Worm (Caenorhabditis elegans): ENCODE measurements around the gene rpl-11.1.
"Not testable (repeated sequence)": the region's sequence is repeated elsewhere in the genome, so short reads cannot be mapped to it uniquely, and the experiment has no call there.

Gene rpl-11.1

DNA sequence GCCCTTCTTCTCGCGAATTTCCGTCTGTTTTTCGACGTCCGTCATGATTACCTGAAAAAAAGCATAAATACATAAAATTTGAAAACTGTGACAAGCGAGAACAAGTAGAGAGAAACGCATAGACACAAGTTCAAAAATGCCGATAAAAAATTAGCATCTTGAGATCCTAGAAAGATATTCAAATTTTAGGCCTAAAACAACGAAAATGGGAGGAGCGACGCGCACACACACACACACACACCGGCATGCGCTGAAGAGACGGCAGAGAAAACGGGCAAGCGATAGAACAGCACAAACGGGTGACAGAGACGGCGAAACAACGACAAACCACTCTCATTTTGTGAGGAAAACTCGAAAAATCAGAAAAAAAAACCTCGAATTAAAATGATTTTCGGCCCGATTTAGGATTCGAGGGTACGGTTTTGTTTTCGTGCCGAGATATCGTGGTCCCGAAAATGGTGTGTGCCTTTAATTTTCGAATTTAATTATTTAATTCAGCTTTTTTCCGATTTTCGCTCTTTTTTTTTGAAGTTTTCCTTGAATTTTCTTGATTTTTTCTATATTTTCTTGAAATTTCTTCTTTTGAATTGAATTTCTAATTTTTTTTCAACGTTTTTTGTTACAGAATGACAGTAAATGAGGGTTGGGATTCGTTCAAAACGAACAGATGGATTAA is at the start of gene rpl-11.1, which contains the start of gene T22F3.2:
rpl-11.1 (minus strand) TSS at position 51 of the 676 bp plus-strand sequence.
T22F3.2 (plus strand) TSS at position 626 of the 676 bp plus-strand sequence.
- no peak for TF ChIP-seq him-1 (tag; optimal IDR thresholded peaks at IDR 0.05)
- TF ChIP-seq dao-5 (tag; optimal IDR thresholded peaks at IDR 0.05) = no peak
- TF ChIP-seq W03F9.2 (tag; optimal IDR thresholded peaks at IDR 0.05) = no peak

DNA sequence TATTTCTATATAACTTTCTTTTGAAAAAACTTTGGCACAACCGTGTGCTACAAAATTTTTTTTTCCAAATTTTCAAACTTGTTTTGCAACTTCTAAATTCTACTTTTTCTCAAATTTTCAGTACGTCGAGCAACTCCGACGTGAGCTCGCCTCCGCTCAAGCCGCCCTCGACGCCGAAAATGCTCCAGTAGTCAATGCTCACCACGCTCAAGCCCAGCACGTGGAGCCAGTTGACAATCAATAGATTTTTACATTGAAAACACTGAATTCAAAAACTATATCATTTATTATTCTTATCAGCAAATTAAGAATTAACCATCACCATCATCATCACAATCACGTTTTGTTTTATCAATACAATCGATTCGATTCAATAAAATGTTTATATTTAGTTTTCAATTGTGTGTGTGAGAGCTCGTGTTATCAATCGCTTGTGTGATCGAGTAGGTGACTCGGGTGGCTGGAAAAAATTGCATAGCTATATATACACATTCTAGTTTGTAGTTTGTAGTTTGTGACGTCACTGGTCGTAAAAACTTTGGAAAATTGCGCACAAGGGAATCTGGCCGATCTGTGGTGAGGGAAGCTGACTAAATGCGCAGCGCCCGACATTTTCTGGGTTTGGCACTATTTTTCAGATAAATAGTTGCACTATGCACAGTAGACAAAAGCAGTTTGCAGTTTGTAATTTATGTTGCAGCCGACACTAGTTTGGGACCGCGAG is 48.6 kb upstream of the rpl-11.1 start:
- TF ChIP-seq W03F9.2 (tag; optimal IDR thresholded peaks at IDR 0.05) (no peak), him-1 (tag; optimal IDR thresholded peaks at IDR 0.05) (no peak), dao-5 (tag; optimal IDR thresholded peaks at IDR 0.05) (peak; percentile 10)

DNA sequence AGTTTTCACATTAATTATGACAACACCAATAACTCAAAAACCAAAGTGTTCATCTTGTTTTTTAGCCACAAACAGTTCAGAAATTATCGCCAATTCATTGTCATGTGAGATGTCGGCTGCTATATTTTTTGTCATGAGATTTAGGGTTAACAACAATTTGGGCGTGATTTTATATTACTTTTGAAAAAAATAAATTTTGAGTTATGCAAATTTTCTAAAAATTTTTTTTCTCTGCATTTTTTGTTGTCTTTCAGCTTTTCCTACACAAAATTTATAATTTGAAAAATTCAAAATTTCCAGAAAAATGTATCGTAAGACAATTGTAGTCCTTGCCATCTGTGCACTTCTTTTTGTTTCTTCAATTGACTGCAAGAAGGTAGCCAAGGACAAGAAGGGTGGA is 47.2 kb upstream of the rpl-11.1 start, which contains the start of gene F59B1.2:
F59B1.2 (plus strand) TSS at position 301 of the 400 bp plus-strand sequence.
- TF ChIP-seq dao-5 (tag; optimal IDR thresholded peaks at IDR 0.05) = no peak
- no peak for TF ChIP-seq him-1 (tag; optimal IDR thresholded peaks at IDR 0.05)
- no peak for TF ChIP-seq W03F9.2 (tag; optimal IDR thresholded peaks at IDR 0.05)

DNA sequence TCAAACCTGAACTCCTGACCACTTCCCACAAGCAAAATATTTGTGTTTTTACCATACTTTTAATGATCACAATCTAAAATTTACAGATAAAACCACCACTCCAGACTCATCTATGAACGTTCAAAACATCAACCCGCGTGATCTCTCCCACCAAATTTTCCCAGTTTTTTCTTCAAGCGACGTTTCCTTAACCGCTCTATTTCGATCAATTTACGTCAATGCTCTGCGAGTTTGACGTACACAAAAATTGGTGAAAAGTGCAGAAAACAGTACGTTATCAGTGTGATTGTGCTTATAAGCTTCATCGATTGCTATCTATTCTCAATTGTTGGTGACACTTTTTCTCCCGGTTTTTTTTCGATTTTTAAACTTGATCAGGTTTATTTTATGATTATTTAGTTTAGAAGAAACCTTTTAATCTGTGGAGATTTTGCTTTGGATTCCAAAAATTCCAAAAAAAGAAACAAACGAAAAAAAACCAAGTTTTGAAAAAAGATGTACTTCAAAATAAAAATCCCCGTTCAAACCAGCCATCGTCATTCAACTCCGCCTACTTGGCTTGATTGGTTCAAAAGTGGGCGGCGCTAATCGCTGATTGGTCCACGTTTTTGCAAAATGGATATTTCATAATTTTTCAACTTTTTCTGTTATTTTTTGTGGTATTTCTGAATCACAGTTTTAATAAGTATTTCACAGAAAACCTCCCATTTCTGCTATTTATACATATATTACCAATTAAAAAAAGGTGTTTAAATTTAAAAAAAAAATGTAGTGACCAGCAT is 46.6 kb upstream of the rpl-11.1 start:
- no peak for TF ChIP-seq dao-5 (tag; optimal IDR thresholded peaks at IDR 0.05)
- no peak for TF ChIP-seq him-1 (tag; optimal IDR thresholded peaks at IDR 0.05)
- no peak for TF ChIP-seq W03F9.2 (tag; optimal IDR thresholded peaks at IDR 0.05)

DNA sequence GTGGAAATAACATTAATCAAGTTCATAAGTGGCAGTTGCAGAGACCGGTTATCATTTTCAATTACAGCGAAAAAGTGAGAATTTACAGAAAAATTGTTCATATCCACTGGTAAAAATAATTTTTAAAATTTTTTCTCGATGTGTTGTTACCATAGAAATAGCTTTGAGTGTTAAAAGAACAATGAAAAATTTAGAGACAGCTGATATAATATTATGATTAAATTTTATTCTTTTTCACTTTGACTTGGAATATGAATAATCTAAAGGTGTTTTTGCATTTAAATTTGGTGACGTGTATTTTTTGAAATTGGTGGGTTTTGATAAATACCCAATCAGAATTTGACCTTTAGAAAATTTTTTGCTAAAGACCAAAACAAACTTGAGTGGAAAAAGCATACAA is 45.7 kb upstream of the rpl-11.1 start, which contains the start of gene F59B1.6:
F59B1.6 (minus strand) TSS at position 101 of the 400 bp plus-strand sequence.
- TF ChIP-seq dao-5 (tag; optimal IDR thresholded peaks at IDR 0.05) (no peak), him-1 (tag; optimal IDR thresholded peaks at IDR 0.05) (no peak), W03F9.2 (tag; optimal IDR thresholded peaks at IDR 0.05) (no peak)

DNA sequence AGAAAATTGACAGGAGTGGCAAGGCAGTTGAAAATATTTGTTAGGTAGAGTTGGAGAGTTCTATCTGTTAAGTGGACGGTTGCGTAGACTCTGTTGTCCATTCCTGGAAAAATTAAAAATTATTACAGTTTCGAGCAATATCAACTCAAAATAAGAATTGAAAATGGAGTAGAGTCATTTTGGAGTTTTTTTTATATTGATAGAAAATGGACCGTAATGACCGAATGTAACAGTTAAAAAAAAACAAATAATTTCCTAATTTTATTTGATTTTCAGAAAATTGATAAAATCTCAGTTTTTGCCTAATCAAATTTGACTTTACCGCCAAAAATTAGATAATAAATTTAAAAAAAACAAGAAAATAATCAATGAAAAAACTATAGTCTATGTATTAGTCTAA is 41.1 kb upstream of the rpl-11.1 start, which contains the start of gene F59B1.4:
F59B1.4 (minus strand) TSS at position 101 of the 400 bp plus-strand sequence.
- no peak for TF ChIP-seq W03F9.2 (tag; optimal IDR thresholded peaks at IDR 0.05)

DNA sequence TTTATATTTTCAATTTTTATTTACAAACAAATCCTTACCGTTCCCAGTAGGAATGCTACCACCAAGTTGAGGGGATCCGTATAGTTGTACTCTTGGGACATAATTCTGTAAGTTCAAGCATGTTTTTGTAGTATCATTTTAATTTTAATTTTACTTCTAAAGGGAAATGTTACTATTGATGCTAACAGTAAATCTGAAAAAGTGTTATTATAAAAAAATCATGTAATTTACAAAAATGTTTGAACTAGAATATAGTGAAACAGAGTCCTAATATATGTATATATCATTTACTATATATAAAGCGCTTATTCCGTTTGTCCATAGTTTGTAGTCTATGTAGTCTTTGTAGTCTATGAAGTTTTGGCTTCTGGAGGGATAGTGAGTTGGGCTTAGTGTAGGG is 34.7 kb upstream of the rpl-11.1 start, which contains the start of gene srx-93:
srx-93 (minus strand) TSS at position 101 of the 400 bp plus-strand sequence.
- not testable (repeated sequence) for TF ChIP-seq dao-5, him-1, W03F9.2 (tag; optimal IDR thresholded peaks at IDR 0.05)

DNA sequence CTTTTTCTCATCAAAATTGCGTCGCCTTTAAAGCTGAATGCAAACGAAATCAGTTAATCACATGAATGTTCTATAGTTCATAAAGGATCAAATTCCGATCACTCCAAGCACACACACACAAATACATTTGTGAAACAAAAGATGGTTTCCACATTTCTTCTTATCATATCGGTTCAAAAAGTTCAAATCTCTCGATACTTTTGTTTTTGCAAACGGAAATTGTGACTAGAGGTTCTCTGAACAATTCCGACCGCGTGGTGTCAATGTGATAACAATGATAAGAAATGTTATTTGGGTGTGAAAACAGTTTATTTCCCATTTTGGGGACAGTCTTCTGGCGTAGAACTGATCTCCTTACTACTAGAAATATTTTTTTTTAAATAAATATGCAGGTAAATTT is 31.0 kb upstream of the rpl-11.1 start:
- TF ChIP-seq dao-5 (tag; optimal IDR thresholded peaks at IDR 0.05) (no peak), W03F9.2 (tag; optimal IDR thresholded peaks at IDR 0.05) (no peak), him-1 (tag; optimal IDR thresholded peaks at IDR 0.05) (no peak)

DNA sequence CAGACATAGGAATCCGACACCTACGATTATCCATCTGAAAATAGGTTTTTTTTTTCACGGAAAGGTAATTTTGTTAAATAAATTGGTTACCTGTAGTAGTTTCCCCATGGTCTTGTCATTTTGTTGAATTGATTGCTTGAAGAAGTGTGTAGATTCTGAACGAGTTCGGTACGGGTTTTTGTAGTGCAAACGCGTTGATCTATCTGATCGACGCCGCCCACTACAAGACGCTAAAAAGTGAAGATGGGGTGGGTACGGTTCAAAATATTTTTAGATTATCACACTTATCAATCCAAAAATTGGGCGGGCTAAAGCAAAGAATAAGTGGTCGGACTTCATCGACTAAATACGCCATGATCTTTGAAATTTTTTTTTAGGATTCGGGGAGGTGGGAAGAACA is 28.5 kb upstream of the rpl-11.1 start, which contains the start of gene T22F3.11:
T22F3.11 (minus strand) TSS at position 157 of the 400 bp plus-strand sequence.
- no peak for TF ChIP-seq W03F9.2 (tag; optimal IDR thresholded peaks at IDR 0.05)
- no peak for TF ChIP-seq him-1 (tag; optimal IDR thresholded peaks at IDR 0.05)
- no peak for TF ChIP-seq dao-5 (tag; optimal IDR thresholded peaks at IDR 0.05)

DNA sequence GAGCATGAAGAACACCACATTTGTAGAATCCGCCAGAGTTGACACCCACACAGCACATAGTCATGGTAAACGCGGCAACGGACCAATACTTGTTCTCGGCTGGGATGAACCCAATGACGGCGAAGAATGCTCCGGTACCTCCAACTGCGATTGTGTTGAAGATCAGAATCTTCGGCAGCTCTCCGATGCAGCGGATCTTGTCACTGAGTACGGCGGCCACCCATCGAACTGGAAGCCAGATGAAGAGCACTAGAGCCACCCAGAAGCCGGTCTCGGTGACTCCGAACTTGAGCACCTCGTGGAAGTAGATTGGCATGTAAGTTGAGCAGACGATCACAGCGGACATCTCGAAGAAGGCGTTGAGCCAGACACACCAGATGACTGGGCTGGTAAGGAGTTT is 27.2 kb upstream of the rpl-11.1 start:
- TF ChIP-seq him-1 (tag; optimal IDR thresholded peaks at IDR 0.05) (no peak), dao-5 (tag; optimal IDR thresholded peaks at IDR 0.05) (no peak), W03F9.2 (tag; optimal IDR thresholded peaks at IDR 0.05) (no peak)

DNA sequence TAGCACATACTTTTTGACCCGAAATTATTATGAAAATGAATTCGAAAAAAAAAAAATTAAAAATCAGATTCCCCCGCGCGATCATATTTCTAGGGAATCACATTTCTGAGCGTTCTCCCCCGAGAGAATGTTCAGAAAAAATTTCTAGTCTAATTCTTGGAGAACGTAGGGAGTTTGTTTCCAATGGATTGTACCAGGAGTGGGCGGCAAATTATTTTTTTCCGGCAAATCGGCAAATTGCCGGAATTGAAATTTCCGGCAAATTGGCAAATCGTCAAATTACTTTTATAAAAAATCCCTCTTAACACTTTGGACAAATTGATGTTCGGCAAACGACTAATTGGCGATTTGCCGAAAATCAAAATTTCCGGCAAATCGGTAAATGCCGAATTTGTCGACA is 25.8 kb upstream of the rpl-11.1 start, which contains the start of gene T22F3.10:
T22F3.10 (minus strand) TSS at position 101 of the 400 bp plus-strand sequence.
- TF ChIP-seq him-1 (tag; optimal IDR thresholded peaks at IDR 0.05) (no peak), W03F9.2 (tag; optimal IDR thresholded peaks at IDR 0.05) (no peak), dao-5 (tag; optimal IDR thresholded peaks at IDR 0.05) (no peak)

DNA sequence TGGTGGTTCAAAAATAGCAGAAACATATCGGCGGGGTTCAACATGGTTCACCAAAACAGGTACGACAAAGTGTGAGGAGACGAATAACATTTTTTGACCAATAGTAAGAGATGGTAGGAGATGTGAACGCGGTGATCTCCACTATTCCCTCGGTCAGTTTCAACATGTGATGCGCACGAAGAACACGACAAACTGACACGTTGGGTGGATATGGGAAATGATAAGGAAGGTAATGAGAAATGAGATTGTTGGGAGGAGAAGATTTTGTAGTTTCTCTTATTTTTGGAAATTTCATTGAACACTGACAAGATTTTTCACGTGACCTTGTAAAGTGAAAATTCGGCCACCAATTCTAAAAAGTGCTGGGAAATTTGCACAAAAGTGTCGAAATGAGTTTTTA is 24.8 kb upstream of the rpl-11.1 start:
- TF ChIP-seq him-1 (tag; optimal IDR thresholded peaks at IDR 0.05) (no peak), dao-5 (tag; optimal IDR thresholded peaks at IDR 0.05) (no peak), W03F9.2 (tag; optimal IDR thresholded peaks at IDR 0.05) (no peak)

DNA sequence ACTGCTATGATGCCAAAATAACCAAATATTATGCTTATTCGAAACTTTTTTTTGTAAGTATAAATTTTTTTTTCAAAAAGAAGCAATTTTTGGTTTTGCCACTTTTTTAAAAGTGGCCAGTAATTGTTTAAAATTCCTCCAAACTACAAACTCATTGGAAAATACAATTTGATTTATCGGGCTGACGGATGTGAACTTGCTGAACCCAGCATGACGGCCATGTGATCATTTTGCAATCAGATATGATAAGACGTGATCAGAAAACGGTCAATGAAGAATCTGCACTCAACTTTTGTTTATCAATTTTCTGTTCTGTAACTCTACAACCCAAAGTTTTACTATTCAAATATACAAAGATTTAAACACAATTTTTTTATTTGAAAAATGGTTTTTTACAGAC is 20.5 kb upstream of the rpl-11.1 start:
- no peak for TF ChIP-seq dao-5 (tag; optimal IDR thresholded peaks at IDR 0.05)
- no peak for TF ChIP-seq him-1 (tag; optimal IDR thresholded peaks at IDR 0.05)
